Fruit fly (Drosophila melanogaster): ENCODE data around the gene CG7330.

- TF ChIP-seq CG32121 (GFP tag; IDR thresholded peaks at IDR 0.05) (no peak), gl (tag; optimal IDR thresholded peaks at IDR 0.05) (no peak), CG8301 (tag; optimal IDR thresholded peaks at IDR 0.05) (no peak), CG17806 (tag; optimal IDR thresholded peaks at IDR 0.05) (no peak), Pif1A (GFP tag; optimal IDR thresholded peaks at IDR 0.05) (no peak)
Measured at dm6 chr3L:18187472-18188089, 38.9 kb downstream of the CG7330 start.

Measured in whole organism, pupa.